Worm (Caenorhabditis elegans): Measurements from ENCODE around the gene K08B4.7.
A peak's percentile ranks its signal among the peaks of the same experiment; 100 is the strongest.

Gene K08B4.7

ce11 chrIV:6097040-6097928 lies 5.1 kb upstream of the K08B4.7 start (continued):
- TF ChIP-seq daf-16 (GFP tag; optimal IDR thresholded peaks at IDR 0.05) (peak; percentile 2 to 31), daf-16 (tag; optimal IDR thresholded peaks at IDR 0.05) (peak; percentile 76), nhr-11 (tag; optimal IDR thresholded peaks at IDR 0.05) (peak; percentile 64), T20F7.1 (GFP tag; optimal IDR thresholded peaks at IDR 0.05) (peak; percentile 55), fos-1 (tag; optimal IDR thresholded peaks at IDR 0.05) (no peak), D1046.2 (GFP tag; IDR thresholded peaks at IDR 0.05) (no peak), zfp-3 (GFP tag; conservative IDR thresholded peaks at IDR 0.05) (no peak), dmd-9 (GFP tag; IDR thresholded peaks at IDR 0.05) (no peak), set-16 (GFP tag; IDR thresholded peaks at IDR 0.05) (peak; percentile 61), egl-43 (GFP tag; IDR thresholded peaks at IDR 0.05) (peak; percentile 26; the same call in 1 of the 2 replicates), nhr-102 (tag; optimal IDR thresholded peaks at IDR 0.05) (peak; percentile 65), nhr-237 (tag; optimal IDR thresholded peaks at IDR 0.05) (no peak), lin-38 (GFP tag; IDR thresholded peaks at IDR 0.05) (peak; percentile 26; the same call in 1 of the 2 replicates), ceh-32 (tag; optimal IDR thresholded peaks at IDR 0.05; ENCODE audit: poor library complexity) (peak; percentile 4), madf-5 (GFP tag; IDR thresholded peaks at IDR 0.05) (no peak), F10B5.3 (tag; optimal IDR thresholded peaks at IDR 0.05) (peak; percentile 47), zfp-2 (tag; optimal IDR thresholded peaks at IDR 0.05) (no peak), lim-7 (GFP tag; IDR thresholded peaks at IDR 0.05) (no peak), snpc-1.2 (GFP tag; IDR thresholded peaks at IDR 0.05) (no peak), jun-1 (tag; optimal IDR thresholded peaks at IDR 0.05) (peak; percentile 35), dve-1 (tag; optimal IDR thresholded peaks at IDR 0.05; ENCODE audit: insufficient read depth) (peak; percentile 69), mdl-1 (tag; optimal IDR thresholded peaks at IDR 0.05) (peak; percentile 81 to 87), nhr-41 (GFP tag; IDR thresholded peaks at IDR 0.05) (0 out of 2 replicates have a peak, but pooled peaks have one; percentile 15), snpc-4 (tag; optimal IDR thresholded peaks at IDR 0.05) (no peak), hlh-11 (tag; optimal IDR thresholded peaks at IDR 0.05) (peak; percentile 98), spr-3 (GFP tag; optimal IDR thresholded peaks at IDR 0.05) (no peak), madf-9 (GFP tag; conservative IDR thresholded peaks at IDR 0.05) (no peak), nhr-111 (GFP tag; optimal IDR thresholded peaks at IDR 0.05) (no peak), zip-11 (GFP tag; IDR thresholded peaks at IDR 0.05) (no peak), F44E2.7 (GFP tag; IDR thresholded peaks at IDR 0.05) (no peak), hlh-30 (tag; optimal IDR thresholded peaks at IDR 0.05; ENCODE audit: insufficient read depth) (peak; percentile 65), hmg-1.1 (GFP tag; IDR thresholded peaks at IDR 0.05) (peak; percentile 87), lin-1 (GFP tag; IDR thresholded peaks at IDR 0.05) (peak; percentile 86), dmd-8 (GFP tag; IDR thresholded peaks at IDR 0.05) (no peak), Y75B8A.6 (GFP tag; IDR thresholded peaks at IDR 0.05) (no peak)

DNA sequence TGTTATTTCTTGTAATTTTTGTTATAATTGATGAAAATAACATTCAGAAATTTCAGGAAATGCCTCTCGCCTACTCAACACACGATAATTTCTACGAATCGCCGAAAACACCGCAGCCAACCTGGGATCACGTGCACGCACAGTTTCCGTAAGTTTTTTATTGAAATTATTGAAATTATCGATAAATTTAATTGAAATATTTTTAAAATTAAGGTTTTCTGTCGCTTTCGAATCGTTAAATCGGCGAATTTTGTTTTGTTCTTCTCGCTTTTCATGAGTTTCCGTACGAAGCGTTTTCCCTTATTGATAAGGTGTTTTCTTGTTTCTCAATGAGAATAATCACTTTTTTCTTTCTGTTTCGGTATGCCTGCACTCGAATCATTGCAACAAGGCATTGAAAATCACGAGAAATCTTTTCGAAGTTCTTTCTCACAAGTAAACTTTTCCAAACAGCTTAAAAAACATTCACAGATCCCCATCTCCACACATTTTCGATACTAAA lies 3.2 kb upstream of the K08B4.7 start, which contains the start of gene lag-1:
lag-1 (plus strand) TSS at position 51 of the 502 bp plus-strand sequence.
- no peak for TF ChIP-seq daf-16 (GFP tag; optimal IDR thresholded peaks at IDR 0.05)
- TF ChIP-seq daf-16 (tag; optimal IDR thresholded peaks at IDR 0.05) = peak; percentile 61
- TF ChIP-seq F37D6.2 (tag; optimal IDR thresholded peaks at IDR 0.05) = no peak

- peak in 1 of 2 experiments; percentile 57 for TF ChIP-seq unc-62 (GFP tag; optimal IDR thresholded peaks at IDR 0.05 in 1 of 2)
- TF ChIP-seq unc-62 (tag; optimal IDR thresholded peaks at IDR 0.05) = no peak
- TF ChIP-seq unc-130 (GFP tag; optimal IDR thresholded peaks at IDR 0.05) = no peak
These were observed 2.0 kb upstream of the K08B4.7 start for ce11 chrIV:6094315-6094606.

Measured in whole organism, L4 larva.